Worm (Caenorhabditis elegans) whole organism, mixed stage, embryonic: ENCODE measurements around the gene F21H12.3.

Experiments
- M03D4.4 ChIP-seq: sonication (generic microtip); optimal IDR thresholded peaks from 2 replicates; lab custom pipeline; 2017; ENCODE audit warnings: mild to moderate bottlenecking, missing genetic modification characterization, missing compliant biosample characterization
- bed-3 ChIP-seq: fragments of 200-800 bp; sonication (Bioruptor generic); optimal IDR thresholded peaks from 3 replicates; lab custom pipeline; 2018; ENCODE audit warnings: mild to moderate bottlenecking, missing genetic modification characterization, moderate library complexity, missing compliant biosample characterization
- blmp-1 ChIP-seq: fragments of 150-350 bp; optimal IDR thresholded peaks from 2 replicates; lab custom pipeline; 2014; ENCODE audit warnings: missing biosample characterization, missing genetic modification characterization
- ceh-39 ChIP-seq: fragments of 150-350 bp; optimal IDR thresholded peaks from 2 replicates; lab custom pipeline; 2014; ENCODE audit warnings: missing biosample characterization, missing genetic modification characterization
- ceh-43 ChIP-seq: fragments of 200-800 bp; sonication (Bioruptor generic); optimal IDR thresholded peaks from 2 replicates; lab custom pipeline; 2018; ENCODE audit warnings: mild to moderate bottlenecking, missing genetic modification characterization, moderate library complexity, missing compliant biosample characterization
- ceh-83 ChIP-seq: fragments of 200-800 bp; sonication (Bioruptor generic); optimal IDR thresholded peaks from 2 replicates; lab custom pipeline; 2018; ENCODE audit warnings: mild to moderate bottlenecking, missing genetic modification characterization, missing compliant biosample characterization
- ces-1 ChIP-seq: fragments of 150-350 bp; optimal IDR thresholded peaks from 2 replicates; lab custom pipeline; 2014; ENCODE audit warnings: missing biosample characterization, missing genetic modification reagents, missing genetic modification characterization
- cnd-1 ChIP-seq: fragments of 200-800 bp; sonication (Bioruptor generic); optimal IDR thresholded peaks from 2 replicates; lab custom pipeline; 2018; ENCODE audit warnings: mild to moderate bottlenecking, missing genetic modification characterization, missing compliant biosample characterization
- drap-1 ChIP-seq: fragments of 200-800 bp; sonication (Bioruptor generic); optimal IDR thresholded peaks from 3 replicates; lab custom pipeline; 2018; ENCODE audit warnings: mild to moderate bottlenecking, missing genetic modification characterization, missing compliant biosample characterization
- elt-1 ChIP-seq: sonication (generic microtip); optimal IDR thresholded peaks from 2 replicates; lab custom pipeline; 2017; ENCODE audit warnings: missing genetic modification characterization, mild to moderate bottlenecking, missing compliant biosample characterization, antibody characterized with exemption, moderate library complexity, borderline replicate concordance; ENCODE audit not compliant: insufficient read depth
- elt-3 ChIP-seq: fragments of 150-350 bp; optimal IDR thresholded peaks from 2 replicates; lab custom pipeline; 2014; ENCODE audit warnings: missing biosample characterization, missing genetic modification characterization
- flh-1 ChIP-seq: fragments of 200-800 bp; sonication (Bioruptor generic); optimal IDR thresholded peaks from 2 replicates; lab custom pipeline; 2018; ENCODE audit warnings: mild to moderate bottlenecking, missing genetic modification characterization, moderate library complexity, missing compliant biosample characterization
- ham-2 ChIP-seq: fragments of 200-800 bp; sonication (Bioruptor generic); optimal IDR thresholded peaks from 2 replicates; lab custom pipeline; 2018; ENCODE audit warnings: mild to moderate bottlenecking, missing genetic modification characterization, missing compliant biosample characterization
- hlh-1 ChIP-seq: fragments of 150-350 bp; optimal IDR thresholded peaks from 2 replicates; lab custom pipeline; 2014; ENCODE audit warnings: missing biosample characterization, missing genetic modification reagents, missing genetic modification characterization
- lin-32 ChIP-seq: fragments of 200-800 bp; sonication (Bioruptor generic); optimal IDR thresholded peaks from 2 replicates; lab custom pipeline; 2018; ENCODE audit warnings: mild to moderate bottlenecking, missing genetic modification characterization, missing compliant biosample characterization
- lsy-2 ChIP-seq: fragments of 150-350 bp; optimal IDR thresholded peaks from 2 replicates; lab custom pipeline; 2014; ENCODE audit warnings: missing biosample characterization, missing genetic modification characterization
- mep-1 ChIP-seq: fragments of 150-350 bp; optimal IDR thresholded peaks from 2 replicates; lab custom pipeline; 2017; ENCODE audit warnings: missing biosample characterization, missing genetic modification reagents, missing genetic modification characterization, inconsistent platforms
- nhr-12 ChIP-seq: fragments of 150-350 bp; optimal IDR thresholded peaks from 2 replicates; lab custom pipeline; 2014; ENCODE audit warnings: missing biosample characterization, missing genetic modification characterization
- nhr-2 ChIP-seq: fragments of 150-350 bp; optimal IDR thresholded peaks from 2 replicates; lab custom pipeline; 2014; ENCODE audit warnings: missing biosample characterization, missing genetic modification characterization
- nhr-237 ChIP-seq: fragments of 150-350 bp; optimal IDR thresholded peaks from 2 replicates; lab custom pipeline; 2014; ENCODE audit warnings: missing biosample characterization, missing genetic modification characterization
- nhr-28 ChIP-seq: fragments of 150-350 bp; optimal IDR thresholded peaks from 2 replicates; lab custom pipeline; 2014; ENCODE audit warnings: missing biosample characterization, missing genetic modification characterization
- pha-4 ChIP-seq: fragments of 150-350 bp; optimal IDR thresholded peaks from 2 replicates; lab custom pipeline; 2018; ENCODE audit warnings: missing biosample characterization, missing genetic modification reagents, missing genetic modification characterization
- sem-2 ChIP-seq: fragments of 200-800 bp; sonication (Bioruptor generic); optimal IDR thresholded peaks from 2 replicates; lab custom pipeline; 2018; ENCODE audit warnings: mild to moderate bottlenecking, missing genetic modification characterization, missing compliant biosample characterization
- snpc-4 ChIP-seq: fragments of 150-350 bp; optimal IDR thresholded peaks from 2 replicates; lab custom pipeline; 2014; ENCODE audit warnings: missing biosample characterization, missing genetic modification characterization
- sptf-1 ChIP-seq: sonication (generic microtip); optimal IDR thresholded peaks from 2 replicates; lab custom pipeline; 2017; ENCODE audit warnings: mild to moderate bottlenecking, missing genetic modification characterization, moderate library complexity, missing compliant biosample characterization
- tbx-8 ChIP-seq: fragments of 200-800 bp; sonication (Bioruptor generic); optimal IDR thresholded peaks from 2 replicates; lab custom pipeline; 2018; ENCODE audit warnings: mild to moderate bottlenecking, missing genetic modification characterization, moderate library complexity, missing compliant biosample characterization
- unc-39 ChIP-seq: fragments of 150-350 bp; optimal IDR thresholded peaks from 2 replicates; lab custom pipeline; 2014; ENCODE audit warnings: missing biosample characterization, missing genetic modification characterization
- unc-62 ChIP-seq: fragments of 150-350 bp; optimal IDR thresholded peaks from 2 replicates; lab custom pipeline; 2014; ENCODE audit warnings: missing biosample characterization, missing genetic modification reagents, missing genetic modification characterization
- ztf-11 ChIP-seq: fragments of 150-350 bp; optimal IDR thresholded peaks from 2 replicates; lab custom pipeline; 2014; ENCODE audit warnings: missing biosample characterization, missing genetic modification characterization

Gene F21H12.3

DNA sequence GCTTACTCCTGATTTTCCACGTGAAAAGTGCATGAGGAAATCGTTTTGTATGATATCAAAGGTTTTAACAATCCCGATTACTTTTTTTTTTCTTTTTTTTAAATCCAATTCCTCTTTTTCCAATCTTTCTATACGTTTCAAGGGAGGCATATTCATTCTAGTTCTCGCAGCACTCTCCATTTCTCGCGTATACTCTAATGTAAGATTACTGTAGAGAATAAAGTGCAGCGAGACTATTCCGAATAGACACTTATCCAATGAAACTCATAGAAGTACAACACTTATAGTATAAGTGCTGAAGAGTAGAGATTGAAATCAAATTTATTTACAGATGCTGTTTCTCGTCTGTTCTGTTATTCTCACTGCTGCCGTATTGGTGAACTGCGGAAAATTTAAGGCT is 5.1 kb upstream of the F21H12.3 start, which contains the start of gene H12I13.6:
TSS of gene H12I13.6 (plus strand) at position 301 of the 400 bp plus-strand sequence.
- TF ChIP-seq sem-2 (GFP tag; lab: Kevin White, UChicago) (no peak), ceh-83 (GFP tag; lab: Kevin White, UChicago) (no peak), ztf-11 (no peak), unc-62 (GFP tag; lab: Kevin White, UChicago) (no peak), sptf-1 (no peak), flh-1 (GFP tag; lab: Kevin White, UChicago) (no peak), pha-4 (tag; lab: Kevin White, UChicago) (no peak), drap-1 (no peak), mep-1 (tag; lab: Kevin White, UChicago) (no peak), blmp-1 (tag; lab: Kevin White, UChicago) (no peak), hlh-1 (tag; lab: Kevin White, UChicago) (no peak), cnd-1 (no peak), nhr-2 (tag; lab: Kevin White, UChicago) (no peak)

DNA sequence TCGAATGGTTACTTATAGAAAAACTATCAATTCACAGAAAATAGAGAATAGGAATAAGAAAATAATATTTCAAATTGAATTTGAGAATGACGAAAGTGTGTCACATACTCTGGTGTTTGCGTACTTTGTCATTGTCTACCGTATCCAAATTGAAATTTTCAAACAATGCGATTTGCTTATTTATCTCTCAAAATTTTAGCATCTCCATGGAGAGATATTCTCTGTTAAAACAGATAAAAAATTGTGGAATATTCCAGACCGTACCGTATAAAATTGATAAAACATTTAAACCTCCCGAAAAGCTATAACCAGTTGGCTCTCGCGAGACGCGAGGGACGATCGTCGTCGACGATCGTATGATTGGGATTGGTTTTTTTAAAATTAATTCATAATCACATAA is 2.0 kb upstream of the F21H12.3 start, which contains the start of gene fbf-1:
TSS of gene fbf-1 (minus strand) at position 101 of the 400 bp plus-strand sequence.
- no peak for TF ChIP-seq unc-62 (GFP tag; lab: Kevin White, UChicago)
- no peak for TF ChIP-seq tbx-8 (GFP tag; lab: Kevin White, UChicago)

DNA sequence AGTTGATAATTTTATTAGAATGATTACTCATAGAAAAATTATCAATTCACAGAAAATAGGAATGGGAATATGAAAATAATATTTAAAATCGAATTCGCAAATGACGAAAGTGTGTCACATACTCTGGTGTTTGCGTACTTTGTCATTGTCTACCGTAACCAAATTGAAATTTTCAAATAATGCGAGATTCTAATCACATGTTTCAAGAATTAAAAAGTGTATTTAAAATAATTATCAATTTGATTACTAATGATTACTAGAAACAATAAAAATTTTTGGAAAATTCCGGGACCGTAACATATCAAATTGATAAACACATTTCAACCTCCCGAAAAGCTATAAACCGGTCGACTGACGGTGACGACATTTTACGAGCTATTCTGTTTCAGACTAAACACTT is 8.7 kb downstream of the F21H12.3 start, which contains the start of the genes fbf-2 and nspg-3:
TSS of gene fbf-2 (minus strand) at position 101 of the 400 bp plus-strand sequence.
TSS of gene nspg-3 (plus strand) at position 388 of the 400 bp plus-strand sequence.
- TF ChIP-seq ceh-83 (GFP tag; lab: Kevin White, UChicago) (no peak), nhr-28 (no peak)
- TF ChIP-seq, all 35 proteins: peak for 0

DNA sequence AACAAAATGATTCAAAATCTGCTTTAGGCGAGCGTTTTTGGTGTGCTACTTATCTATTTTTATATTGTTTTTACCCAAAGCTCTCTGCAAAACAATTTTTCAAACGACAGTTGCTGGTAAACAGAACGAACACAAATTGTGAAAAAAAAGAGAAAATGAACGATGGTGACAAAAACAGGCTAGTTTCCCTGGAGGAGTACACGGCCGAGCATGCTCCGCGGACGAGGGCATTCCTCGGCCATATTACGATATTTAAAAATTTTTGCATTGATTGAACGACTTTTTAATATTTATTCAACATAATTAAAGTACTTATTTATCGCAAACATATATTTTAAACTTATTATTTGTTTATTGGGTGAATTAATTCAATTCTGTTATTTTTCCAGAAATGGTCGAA is 14.7 kb downstream of the F21H12.3 start, which contains the start of the genes tpp-2 and rbbp-5:
TSS of gene tpp-2 (minus strand) at position 157 of the 400 bp plus-strand sequence.
TSS of gene rbbp-5 (plus strand) at position 390 of the 400 bp plus-strand sequence.
- TF ChIP-seq elt-1: no peak
- TF ChIP-seq ham-2 (GFP tag; lab: Kevin White, UChicago): peak; percentile 24
- no peak for TF ChIP-seq hlh-1 (tag; lab: Kevin White, UChicago)
- no peak for TF ChIP-seq snpc-4 (tag; lab: Kevin White, UChicago)
- no peak for TF ChIP-seq lin-32 (GFP tag; lab: Kevin White, UChicago)
- TF ChIP-seq ceh-83 (GFP tag; lab: Kevin White, UChicago): no peak
- no peak for TF ChIP-seq ztf-11
- TF ChIP-seq M03D4.4 (tag; lab: Kevin White, UChicago): no peak
- TF ChIP-seq ces-1: no peak

DNA sequence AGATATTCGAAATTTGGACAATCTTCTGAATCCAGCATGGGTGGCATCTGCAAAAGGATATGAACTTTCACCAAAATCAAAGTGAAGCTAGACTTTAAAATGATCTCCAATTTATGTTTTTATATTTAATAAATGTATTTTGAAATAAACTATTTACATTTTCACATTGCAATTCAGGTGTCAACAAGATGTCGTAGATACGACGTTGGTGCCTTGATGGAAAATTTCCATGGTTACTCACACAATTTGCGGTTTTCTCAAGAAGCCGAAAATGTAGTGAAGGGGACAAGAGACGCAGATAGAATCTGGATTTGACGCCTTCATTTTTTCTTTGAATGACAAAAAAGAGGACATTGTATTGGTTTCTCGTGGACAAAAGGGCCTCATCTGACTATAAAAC is 16.8 kb downstream of the F21H12.3 start, which contains the start of gene rgs-3:
TSS of gene rgs-3 (plus strand) at position 301 of the 400 bp plus-strand sequence.
- no peak for TF ChIP-seq M03D4.4 (tag; lab: Kevin White, UChicago)
- TF ChIP-seq cnd-1: no peak
- TF ChIP-seq ztf-11: no peak
- no peak for TF ChIP-seq snpc-4 (tag; lab: Kevin White, UChicago)
- no peak for TF ChIP-seq mep-1 (tag; lab: Kevin White, UChicago)
- TF ChIP-seq lsy-2: no peak
- no peak for TF ChIP-seq unc-39 (tag; lab: Kevin White, UChicago)
- no peak for TF ChIP-seq nhr-237
- TF ChIP-seq elt-3 (tag; lab: Kevin White, UChicago): no peak
- no peak for TF ChIP-seq tbx-8 (GFP tag; lab: Kevin White, UChicago)
- TF ChIP-seq nhr-28: no peak
- TF ChIP-seq bed-3 (GFP tag; lab: Kevin White, UChicago): no peak
- TF ChIP-seq ceh-43 (GFP tag; lab: Kevin White, UChicago): no peak
- no peak for TF ChIP-seq lin-32 (GFP tag; lab: Kevin White, UChicago)
- no peak for TF ChIP-seq pha-4 (tag; lab: Kevin White, UChicago)

DNA sequence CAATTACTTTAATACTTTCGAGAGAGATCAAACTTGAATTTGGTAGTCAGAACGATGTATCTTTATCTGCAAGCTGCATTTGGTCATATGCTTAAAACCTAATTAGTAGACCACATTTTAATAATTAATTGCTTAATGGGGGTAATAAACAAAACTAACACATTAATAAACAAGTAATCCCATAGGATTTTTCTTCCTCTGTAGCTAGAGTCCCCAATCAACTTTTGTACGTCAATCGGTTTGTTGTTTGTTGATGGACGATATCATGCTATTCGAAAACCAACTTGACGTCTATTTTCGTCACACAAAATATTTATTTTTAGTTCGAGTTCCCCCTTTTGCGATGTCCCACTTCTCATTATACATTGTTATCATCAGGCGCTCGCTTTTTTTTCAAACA is 18.8 kb downstream of the F21H12.3 start:
- no peak for TF ChIP-seq sem-2 (GFP tag; lab: Kevin White, UChicago)
- no peak for TF ChIP-seq ceh-39
- no peak for TF ChIP-seq elt-1
- no peak for TF ChIP-seq ces-1
- TF ChIP-seq snpc-4 (tag; lab: Kevin White, UChicago): no peak
- TF ChIP-seq unc-39 (tag; lab: Kevin White, UChicago): no peak
- no peak for TF ChIP-seq elt-3 (tag; lab: Kevin White, UChicago)
- no peak for TF ChIP-seq nhr-12 (tag; lab: Kevin White, UChicago)
- no peak for TF ChIP-seq tbx-8 (GFP tag; lab: Kevin White, UChicago)
- TF ChIP-seq sptf-1: no peak
- TF ChIP-seq nhr-2 (tag; lab: Kevin White, UChicago): no peak
- no peak for TF ChIP-seq bed-3 (GFP tag; lab: Kevin White, UChicago)
- no peak for TF ChIP-seq nhr-237
- no peak for TF ChIP-seq blmp-1 (tag; lab: Kevin White, UChicago)
